Fruit fly (Drosophila melanogaster) S2 (cell line): ENCODE data around the gene Dscam3.
"Not testable (repeated sequence)": the region's sequence is repeated elsewhere in the genome, so short reads cannot be mapped to it uniquely, and the experiment has no call there.

Source experiments
- CG8478 ChIP-seq: fragments of >200 bp; optimal IDR thresholded peaks from 2 replicates; lab custom pipeline; 2018
- CTCF ChIP-seq, 2 experiments: fragments of >200 bp; optimal IDR thresholded peaks; 2 replicates each; lab custom pipeline; 2018

Gene Dscam3

dm6 chr3R:17502862-17503261 is 2.6 kb downstream of the Dscam3 start:
- TF ChIP-seq CTCF (optimal IDR thresholded peaks at IDR 0.05; lab: Kevin White, UChicago) (no peak), CG8478 (lab: Kevin White, UChicago) (no peak)

DNA sequence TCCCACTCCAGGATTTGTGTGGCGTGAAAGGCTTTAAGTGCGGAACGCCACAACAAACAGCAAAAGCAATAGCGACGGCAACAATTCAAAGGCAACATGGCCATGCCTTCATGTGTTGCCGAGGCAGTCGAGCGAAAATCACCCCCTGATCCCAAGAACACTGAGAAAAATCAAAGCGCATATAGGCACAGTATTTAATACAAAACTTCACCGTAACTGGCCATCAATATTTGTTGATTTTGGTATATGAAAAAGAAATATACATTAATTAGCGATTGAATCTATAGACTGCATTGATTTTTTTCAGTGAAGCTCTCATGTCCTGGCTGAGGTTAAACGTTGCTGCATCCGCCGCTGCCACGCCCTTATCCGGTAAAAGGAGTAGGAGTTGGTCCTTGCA is 4.4 kb downstream of the Dscam3 start:
- TF ChIP-seq CG8478 (lab: Kevin White, UChicago) (no peak), CTCF (optimal IDR thresholded peaks at IDR 0.05; lab: Kevin White, UChicago) (no peak)

- no peak for TF ChIP-seq CTCF (optimal IDR thresholded peaks at IDR 0.05; lab: Kevin White, UChicago)
- no peak for TF ChIP-seq CG8478 (lab: Kevin White, UChicago)
These were observed 13.4 kb downstream of the Dscam3 start for dm6 chr3R:17492071-17492470.

- no peak for TF ChIP-seq CTCF (optimal IDR thresholded peaks at IDR 0.05; lab: Kevin White, UChicago)
- no peak for TF ChIP-seq CG8478 (lab: Kevin White, UChicago)
These were observed 24.2 kb downstream of the Dscam3 start for dm6 chr3R:17481262-17481661.

dm6 chr3R:17471007-17471406 is 34.5 kb downstream of the Dscam3 start:
- TF ChIP-seq CTCF (optimal IDR thresholded peaks at IDR 0.05; lab: Kevin White, UChicago), result no peak
- no peak for TF ChIP-seq CG8478 (lab: Kevin White, UChicago)

DNA sequence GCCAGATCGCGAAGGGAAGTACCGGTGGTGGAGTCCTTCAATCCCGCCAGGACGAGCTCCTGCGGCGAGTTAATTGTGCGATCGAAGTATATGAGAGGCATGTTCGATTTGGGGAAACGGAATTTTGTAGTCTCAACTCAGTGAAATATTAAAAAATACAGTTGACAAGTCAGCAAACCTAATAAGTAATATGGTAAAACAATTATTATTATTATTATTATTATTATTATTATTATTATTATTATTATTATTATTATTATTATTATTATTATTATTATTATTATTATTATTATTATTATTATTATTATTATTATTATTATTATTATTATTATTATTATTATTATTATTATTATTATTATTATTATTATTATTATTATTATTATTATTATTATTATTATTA is 48.8 kb downstream of the Dscam3 start, which contains the start of gene CG14330:
CG14330 (minus strand) TSS at position 101 of the 400 bp plus-strand sequence.
- TF ChIP-seq CG8478 (lab: Kevin White, UChicago); CTCF (optimal IDR thresholded peaks at IDR 0.05; lab: Kevin White, UChicago): not testable (repeated sequence)

DNA sequence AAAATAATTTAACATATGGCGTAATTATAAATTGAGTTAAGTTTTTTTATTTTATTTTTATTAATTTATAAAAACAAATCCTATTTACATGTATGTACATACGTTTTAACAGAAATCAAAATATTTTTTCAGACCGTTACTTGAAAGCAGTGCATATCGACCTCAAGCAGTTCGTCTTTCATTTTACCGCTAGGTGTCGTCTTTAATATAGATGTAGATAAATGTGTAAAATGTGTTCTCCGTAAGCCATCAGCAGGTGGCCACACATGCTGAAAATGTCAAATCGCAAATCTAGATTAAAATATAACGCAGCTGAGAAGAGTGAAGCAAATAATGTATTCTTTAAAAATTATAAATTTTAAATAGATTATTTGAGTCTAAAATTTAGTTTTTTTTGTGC is 56.1 kb downstream of the Dscam3 start:
- TF ChIP-seq CTCF (optimal IDR thresholded peaks at IDR 0.05; lab: Kevin White, UChicago) (peak; percentile 84 to 91), CG8478 (lab: Kevin White, UChicago) (no peak)

DNA sequence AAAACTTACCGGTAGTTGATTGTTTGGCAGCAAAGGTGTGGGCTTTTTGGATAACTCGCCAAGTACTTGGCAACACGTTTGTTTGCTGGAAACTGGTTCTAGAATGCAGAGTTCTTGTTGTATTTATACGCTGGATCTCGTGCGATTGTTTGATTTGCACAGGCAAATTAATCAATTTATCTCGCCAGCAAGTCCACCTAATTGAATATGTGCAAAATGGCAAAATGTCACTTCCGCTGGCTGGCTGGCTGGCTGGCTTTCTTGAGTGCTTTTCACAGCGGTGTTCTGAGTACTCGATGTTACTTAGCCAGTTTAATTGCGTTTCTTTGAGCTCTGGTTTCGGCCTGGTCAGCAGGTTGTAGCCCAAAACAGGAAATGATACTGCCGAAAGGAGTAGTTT is 56.7 kb downstream of the Dscam3 start, which contains the start of gene Eh:
Eh (minus strand) TSS at position 101 of the 400 bp plus-strand sequence.
- TF ChIP-seq CTCF (optimal IDR thresholded peaks at IDR 0.05; lab: Kevin White, UChicago) (no peak), CG8478 (lab: Kevin White, UChicago) (no peak)

- TF ChIP-seq CTCF (optimal IDR thresholded peaks at IDR 0.05; lab: Kevin White, UChicago) (no peak), CG8478 (lab: Kevin White, UChicago) (no peak)
These were observed 57.9 kb downstream of the Dscam3 start for dm6 chr3R:17447615-17448014.

- TF ChIP-seq CTCF (optimal IDR thresholded peaks at IDR 0.05; lab: Kevin White, UChicago) (no peak), CG8478 (lab: Kevin White, UChicago) (no peak)
These were observed 64.8 kb downstream of the Dscam3 start, which contains the start of gene CG14331 for dm6 chr3R:17440628-17441027. TSS of gene CG14331 (minus strand) at chr3R:17440728.

DNA sequence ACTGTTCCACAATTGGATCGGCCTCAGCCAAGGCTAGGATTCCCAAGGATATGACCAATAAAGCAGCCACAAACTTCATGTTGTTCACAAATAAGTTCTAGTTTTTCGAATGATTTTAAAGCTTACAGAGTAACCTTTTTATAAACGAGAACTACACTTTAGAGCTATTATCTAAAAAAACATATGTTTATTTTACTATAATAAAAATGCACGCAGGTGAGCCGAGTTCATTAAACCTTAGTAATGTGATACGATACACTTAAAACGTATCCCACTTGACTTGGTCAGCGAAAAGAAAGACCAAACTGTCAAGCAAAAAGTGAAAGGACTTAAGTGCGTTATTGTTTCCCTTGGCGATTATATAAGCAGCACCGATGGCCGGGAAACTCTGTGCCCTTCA is 71.1 kb downstream of the Dscam3 start, which contains the start of gene CG44090:
CG44090 (minus strand) TSS at position 101 of the 400 bp plus-strand sequence.
- TF ChIP-seq CG8478 (lab: Kevin White, UChicago), result no peak
- TF ChIP-seq CTCF (optimal IDR thresholded peaks at IDR 0.05; lab: Kevin White, UChicago), result no peak

DNA sequence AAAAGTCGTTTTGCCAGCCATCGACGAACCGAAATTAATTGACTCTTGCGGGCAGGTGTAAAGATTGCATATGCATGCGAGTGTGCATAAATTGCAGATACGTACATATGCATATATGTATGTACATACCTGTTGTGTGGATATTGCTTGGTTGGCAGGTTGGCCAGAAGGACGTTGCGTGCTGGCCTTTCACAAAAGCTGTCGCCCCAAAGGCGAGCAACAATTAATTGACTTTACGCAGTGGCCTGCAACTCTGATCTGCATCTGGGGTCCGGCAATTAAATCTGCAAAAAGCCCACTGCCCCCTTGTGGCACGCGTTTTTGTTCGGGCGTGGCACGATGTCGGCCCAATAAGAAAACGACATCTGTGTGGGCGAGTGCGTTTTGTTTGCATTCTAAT is 72.3 kb downstream of the Dscam3 start:
- TF ChIP-seq CTCF (optimal IDR thresholded peaks at IDR 0.05; lab: Kevin White, UChicago), result no peak
- no peak for TF ChIP-seq CG8478 (lab: Kevin White, UChicago)

- TF ChIP-seq CTCF (optimal IDR thresholded peaks at IDR 0.05; lab: Kevin White, UChicago) (no peak), CG8478 (lab: Kevin White, UChicago) (no peak)
These were observed 75.0 kb downstream of the Dscam3 start for dm6 chr3R:17430481-17430880.

dm6 chr3R:17426265-17426664 is 79.2 kb downstream of the Dscam3 start:
- no peak for TF ChIP-seq CG8478 (lab: Kevin White, UChicago)
- TF ChIP-seq CTCF (optimal IDR thresholded peaks at IDR 0.05; lab: Kevin White, UChicago), result no peak

DNA sequence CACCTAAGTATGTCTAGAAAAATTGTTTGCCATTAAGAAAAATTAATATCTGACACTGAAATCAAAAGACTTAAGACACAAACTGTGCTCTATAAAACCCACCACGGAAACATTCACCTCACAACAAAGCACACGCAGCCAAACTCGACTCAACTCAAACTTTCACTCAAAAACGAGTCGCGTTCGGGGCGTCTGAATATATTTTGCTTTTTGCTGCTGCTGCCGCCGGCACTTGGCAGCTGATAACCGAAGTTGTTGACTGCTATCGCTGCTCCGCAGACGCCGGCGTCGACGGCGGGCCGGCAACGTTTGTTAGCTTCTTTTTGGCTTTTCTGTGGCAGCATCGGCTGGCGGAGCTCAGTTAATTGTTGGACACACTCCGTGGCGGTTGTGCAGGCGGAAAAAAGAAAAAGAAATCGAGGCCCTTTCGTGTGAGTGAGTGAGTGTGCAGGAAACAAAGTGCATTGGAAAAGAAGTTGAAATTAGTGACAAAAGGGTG is 80.0 kb downstream of the Dscam3 start, which contains the start of gene cysu:
cysu (plus strand) TSS at position 352 of the 499 bp plus-strand sequence.
- TF ChIP-seq CTCF (optimal IDR thresholded peaks at IDR 0.05; lab: Kevin White, UChicago) (no peak), CG8478 (lab: Kevin White, UChicago) (no peak)
